Worm (Caenorhabditis elegans) whole organism, L4 larva: ENCODE results near the gene str-134.

Source experiments
- nhr-237 ChIP-seq: sonication (generic microtip); optimal IDR thresholded peaks from 2 replicates; lab custom pipeline; 2017; ENCODE audit warnings: missing biosample characterization, missing genetic modification characterization
- nhr-41 ChIP-seq: fragments of 200-800 bp; sonication (Bioruptor generic); IDR thresholded peaks from 2 replicates; pipeline ENCODE4 v1.3.6; 2022; ENCODE audit warnings: missing genetic modification reagents, missing genetic modification characterization, missing compliant biosample characterization
- zfp-3 ChIP-seq: fragments of 200-800 bp; sonication (Bioruptor generic); conservative IDR thresholded peaks from 2 replicates; pipeline ENCODE4 v1.3.6; 2022; ENCODE audit warnings: missing genetic modification reagents, missing genetic modification characterization, missing compliant biosample characterization

- TF ChIP-seq zfp-3 (GFP tag; lab: Robert Waterston, UW) = no peak
- TF ChIP-seq nhr-41 (GFP tag; lab: Robert Waterston, UW) = no peak
- TF ChIP-seq nhr-237 (tag; lab: Kevin White, UChicago) = no peak
Measured at ce11 chrV:772210-772609, 28.8 kb downstream of the str-134 start.
